Worm (Caenorhabditis elegans) whole organism, late embryonic: ENCODE measurements around the gene nft-1.
"Not testable (repeated sequence)": the region's sequence is repeated elsewhere in the genome, so short reads cannot be mapped to it uniquely, and the experiment has no call there.

ENCODE experiments used
- C08G9.2 ChIP-seq: sonication (generic microtip); optimal IDR thresholded peaks from 2 replicates; lab custom pipeline; 2016; ENCODE audit warnings: mild to moderate bottlenecking, missing genetic modification characterization, moderate library complexity, missing compliant biosample characterization
- K09A11.1 ChIP-seq: sonication (generic microtip); optimal IDR thresholded peaks from 2 replicates; lab custom pipeline; 2017; ENCODE audit warnings: antibody characterized with exemption, mild to moderate bottlenecking, missing genetic modification characterization, missing compliant biosample characterization; ENCODE audit not compliant: insufficient read depth
- Y22D7AL.16 ChIP-seq: sonication (generic microtip); optimal IDR thresholded peaks from 2 replicates; lab custom pipeline; 2016; ENCODE audit warnings: missing genetic modification characterization, missing compliant biosample characterization
- ceh-18 ChIP-seq: sonication (generic microtip); optimal IDR thresholded peaks from 2 replicates; lab custom pipeline; 2016; ENCODE audit warnings: missing genetic modification characterization, missing compliant biosample characterization
- ceh-2 ChIP-seq: sonication (generic microtip); optimal IDR thresholded peaks from 2 replicates; lab custom pipeline; 2016; ENCODE audit warnings: missing genotype, missing genetic modification characterization, missing compliant biosample characterization
- ceh-22 ChIP-seq: sonication (generic microtip); optimal IDR thresholded peaks from 2 replicates; lab custom pipeline; 2017; ENCODE audit warnings: missing biosample characterization, missing genetic modification characterization
- ceh-24 ChIP-seq: sonication (generic microtip); optimal IDR thresholded peaks from 2 replicates; lab custom pipeline; 2016; ENCODE audit warnings: mild to moderate bottlenecking, missing genetic modification characterization, missing compliant biosample characterization
- ceh-48 ChIP-seq: sonication (generic microtip); optimal IDR thresholded peaks from 2 replicates; lab custom pipeline; 2016; ENCODE audit warnings: missing genetic modification characterization, inconsistent platforms, missing compliant biosample characterization
- ceh-6 ChIP-seq: fragments of 200-800 bp; sonication (Bioruptor generic); optimal IDR thresholded peaks from 2 replicates; lab custom pipeline; 2018; ENCODE audit warnings: mild to moderate bottlenecking, missing genetic modification characterization, missing compliant biosample characterization
- dmd-4 ChIP-seq: sonication (generic microtip); optimal IDR thresholded peaks from 2 replicates; lab custom pipeline; 2016; ENCODE audit warnings: borderline replicate concordance, missing genetic modification characterization, missing compliant biosample characterization
- elt-2 ChIP-seq: sonication (generic microtip); optimal IDR thresholded peaks from 2 replicates; lab custom pipeline; 2016; ENCODE audit warnings: missing genetic modification reagents, missing genetic modification characterization, missing compliant biosample characterization
- elt-4 ChIP-seq: sonication (generic microtip); optimal IDR thresholded peaks from 2 replicates; lab custom pipeline; 2016; ENCODE audit warnings: missing genetic modification characterization, missing compliant biosample characterization
- ets-4 ChIP-seq: sonication (generic microtip); optimal IDR thresholded peaks from 2 replicates; lab custom pipeline; 2016; ENCODE audit warnings: missing genetic modification characterization, missing compliant biosample characterization
- fax-1 ChIP-seq: sonication (generic microtip); optimal IDR thresholded peaks from 2 replicates; lab custom pipeline; 2016; ENCODE audit warnings: missing genotype, missing genetic modification characterization, missing compliant biosample characterization
- fkh-10 ChIP-seq: fragments of 150-350 bp; optimal IDR thresholded peaks from 2 replicates; lab custom pipeline; 2014; ENCODE audit warnings: missing biosample characterization, missing genetic modification reagents, missing genetic modification characterization
- hlh-13 ChIP-seq: fragments of 200-800 bp; sonication (Bioruptor generic); optimal IDR thresholded peaks from 2 replicates; lab custom pipeline; 2018; ENCODE audit warnings: mild to moderate bottlenecking, missing genetic modification characterization, missing compliant biosample characterization
- hlh-8 ChIP-seq: sonication (generic microtip); optimal IDR thresholded peaks from 2 replicates; lab custom pipeline; 2016; ENCODE audit warnings: missing genotype, missing genetic modification characterization, missing compliant biosample characterization
- lim-6 ChIP-seq: sonication (generic microtip); optimal IDR thresholded peaks from 2 replicates; lab custom pipeline; 2016; ENCODE audit warnings: missing genetic modification characterization, missing compliant biosample characterization
- lin-11 ChIP-seq: fragments of 200-800 bp; sonication (Bioruptor generic); optimal IDR thresholded peaks from 2 replicates; lab custom pipeline; 2018; ENCODE audit warnings: mild to moderate bottlenecking, missing genetic modification characterization, missing compliant biosample characterization
- npax-4 ChIP-seq: sonication (generic microtip); optimal IDR thresholded peaks from 2 replicates; lab custom pipeline; 2016; ENCODE audit warnings: missing genetic modification characterization, missing compliant biosample characterization
- odd-2 ChIP-seq: sonication (generic microtip); optimal IDR thresholded peaks from 2 replicates; lab custom pipeline; 2017; ENCODE audit warnings: antibody characterized with exemption, mild to moderate bottlenecking, missing genetic modification characterization, missing compliant biosample characterization
- pag-3 ChIP-seq: sonication (generic microtip); optimal IDR thresholded peaks from 2 replicates; lab custom pipeline; 2016; ENCODE audit warnings: missing compliant biosample characterization, missing genetic modification characterization, borderline replicate concordance
- pat-9 ChIP-seq: fragments of 200-800 bp; sonication (Bioruptor generic); optimal IDR thresholded peaks from 2 replicates; lab custom pipeline; 2018; ENCODE audit warnings: mild to moderate bottlenecking, missing genetic modification characterization, moderate library complexity, missing compliant biosample characterization
- ref-2 ChIP-seq: sonication (generic microtip); optimal IDR thresholded peaks from 2 replicates; lab custom pipeline; 2016; ENCODE audit warnings: missing genetic modification characterization, missing compliant biosample characterization
- sdc-2 ChIP-seq: sonication (generic microtip); optimal IDR thresholded peaks from 2 replicates; lab custom pipeline; 2016; ENCODE audit warnings: missing genotype, missing genetic modification characterization, missing compliant biosample characterization
- ttx-3 ChIP-seq: sonication (generic microtip); optimal IDR thresholded peaks from 2 replicates; lab custom pipeline; 2016; ENCODE audit warnings: missing genetic modification reagents, missing genetic modification characterization, missing compliant biosample characterization
- unc-3 ChIP-seq, 2 experiments: fragments of 200-800 bp in 1 of 2; sonication (Bioruptor generic) in 1 of 2; sonication (generic microtip) in 1 of 2; conservative IDR thresholded peaks in 1 of 2; optimal IDR thresholded peaks in 1 of 2; 2 replicates each; pipeline versions ENCODE4 v1.3.6 to Lab custom; 2016 to 2022; ENCODE audit warnings: missing compliant biosample characterization in 2 of 2, missing genetic modification characterization in 2 of 2, missing genetic modification reagents in 1 of 2
- unc-42 ChIP-seq: sonication (generic microtip); optimal IDR thresholded peaks from 2 replicates; lab custom pipeline; 2016; ENCODE audit warnings: missing genotype, missing genetic modification characterization, missing compliant biosample characterization
- unc-86 ChIP-seq: sonication (generic microtip); optimal IDR thresholded peaks from 2 replicates; lab custom pipeline; 2016; ENCODE audit warnings: missing genetic modification characterization, missing compliant biosample characterization
- ztf-16 ChIP-seq: sonication (generic microtip); optimal IDR thresholded peaks from 2 replicates; lab custom pipeline; 2017; ENCODE audit warnings: missing genetic modification characterization, missing compliant biosample characterization

The nft-1 gene

ce11 chrIII:11923586-11923985, at the start of gene nft-1:
nft-1 (plus strand) TSS chrIII:11923886.
- TF ChIP-seq K09A11.1 (tag; lab: Kevin White, UChicago), result no peak
- no peak for TF ChIP-seq unc-3 (GFP tag; conservative IDR thresholded peaks at IDR 0.05; lab: Robert Waterston, UW)
- no peak for TF ChIP-seq unc-3 (tag; optimal IDR thresholded peaks at IDR 0.05; lab: Kevin White, UChicago)
- TF ChIP-seq lim-6 (tag; lab: Kevin White, UChicago), result no peak
- no peak for TF ChIP-seq unc-86 (tag; lab: Kevin White, UChicago)
- TF ChIP-seq hlh-8 (tag; lab: Kevin White, UChicago), result no peak
- TF ChIP-seq ttx-3 (tag; lab: Kevin White, UChicago), result no peak
- no peak for TF ChIP-seq pat-9

ce11 chrIII:11874242-11874641, 49.4 kb upstream of the nft-1 start:
- TF ChIP-seq npax-4 (tag; lab: Kevin White, UChicago), result no peak
- TF ChIP-seq hlh-13, result no peak
- TF ChIP-seq, all 69 proteins: peak for 0

DNA sequence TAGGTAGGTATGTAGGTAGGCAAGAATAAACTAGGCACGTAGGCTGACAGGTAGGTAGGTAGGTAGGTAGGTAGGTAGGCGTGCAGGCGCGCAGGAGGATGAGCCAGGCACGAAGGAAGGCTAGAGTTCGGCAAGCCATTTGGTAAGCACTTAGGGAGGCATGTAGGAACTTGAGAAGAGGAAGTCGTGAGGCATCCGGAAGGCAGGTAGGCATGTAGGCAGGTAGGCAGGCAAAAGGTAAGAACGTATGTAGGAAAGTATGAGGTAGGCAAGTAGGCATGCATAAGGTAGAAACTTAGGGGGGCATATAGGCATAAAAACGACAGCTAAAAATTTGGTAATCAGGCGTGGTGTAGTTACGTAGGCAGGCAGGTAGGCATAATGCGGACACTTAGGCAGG, 47.6 kb upstream of the nft-1 start:
- TF ChIP-seq ceh-18 (tag; lab: Kevin White, UChicago), result no peak
- peak; percentile 32 for TF ChIP-seq elt-4

DNA sequence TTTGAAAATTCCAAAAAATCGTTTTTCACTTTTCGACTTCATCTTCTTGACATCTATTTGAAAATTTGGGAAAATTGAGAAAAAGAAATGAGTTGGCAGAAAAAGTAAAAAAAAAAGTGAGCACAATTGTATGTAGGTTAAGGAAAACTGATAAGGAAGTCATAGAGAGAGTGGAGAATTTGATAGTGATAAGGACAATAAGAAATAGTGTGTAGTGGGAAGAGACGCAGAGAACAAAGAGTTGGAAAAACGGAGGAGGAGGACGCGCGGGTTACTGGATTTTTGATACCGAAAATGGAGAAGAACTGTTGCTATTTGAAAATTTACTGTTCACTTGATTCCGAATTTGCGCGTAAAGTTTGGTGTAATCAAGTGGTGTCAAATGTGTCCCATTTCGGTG, 44.9 kb upstream of the nft-1 start, which contains the start of gene Y56A3A.6:
Y56A3A.6 (minus strand) TSS at position 53 of the 400 bp plus-strand sequence.
- no peak for TF ChIP-seq lin-11 (tag; lab: Kevin White, UChicago)
- no peak for TF ChIP-seq unc-86 (tag; lab: Kevin White, UChicago)
- no peak for TF ChIP-seq fax-1 (tag; lab: Kevin White, UChicago)
- no peak for TF ChIP-seq odd-2 (tag; lab: Kevin White, UChicago)
- peak; percentile 79 for TF ChIP-seq elt-2 (tag; lab: Kevin White, UChicago)
- no peak for TF ChIP-seq ztf-16 (tag; lab: Kevin White, UChicago)

- TF ChIP-seq C08G9.2, result no peak
- TF ChIP-seq elt-2 (tag; lab: Kevin White, UChicago), result peak; percentile 42
- TF ChIP-seq fax-1 (tag; lab: Kevin White, UChicago), result no peak
- TF ChIP-seq ceh-24, result no peak
- TF ChIP-seq ceh-6 (GFP tag; lab: Kevin White, UChicago), result no peak
- TF ChIP-seq, all 69 proteins: peak for 1
These were observed 42.1 kb upstream of the nft-1 start for ce11 chrIII:11881549-11881948.

ce11 chrIII:11883694-11884093, 40.0 kb upstream of the nft-1 start, which contains the start of gene fbxb-22:
fbxb-22 (minus strand) TSS chrIII:11883754.
- TF ChIP-seq ceh-2, lin-11, elt-2 (tag; lab: Kevin White, UChicago): not testable (repeated sequence)

DNA sequence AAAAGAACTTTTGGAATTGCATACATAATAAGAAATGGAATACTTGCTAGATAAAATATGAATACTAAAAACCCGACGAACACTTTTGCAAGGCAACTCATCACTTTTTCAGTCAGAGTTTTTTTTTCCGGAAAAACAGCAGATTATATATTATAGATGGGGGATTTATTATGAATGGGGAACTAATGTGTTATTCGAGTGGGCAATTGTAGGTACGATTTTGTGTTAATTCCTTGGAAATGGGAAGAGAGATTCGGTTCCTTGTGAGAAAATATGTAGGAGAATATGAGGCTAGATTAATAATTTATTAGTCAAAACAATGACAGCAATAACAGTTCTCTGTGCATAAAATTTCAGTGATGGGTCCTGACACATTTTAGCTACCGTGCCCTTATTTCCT, 32.4 kb upstream of the nft-1 start, which contains the start of gene faah-5:
faah-5 (minus strand) TSS at position 101 of the 400 bp plus-strand sequence.
- no peak for TF ChIP-seq sdc-2 (tag; lab: Kevin White, UChicago)
- TF ChIP-seq ets-4 (tag; lab: Kevin White, UChicago), result no peak
- no peak for TF ChIP-seq fkh-10
- no peak for TF ChIP-seq pag-3 (tag; lab: Kevin White, UChicago)

- TF ChIP-seq Y22D7AL.16 (tag; lab: Kevin White, UChicago), result no peak
- TF ChIP-seq ttx-3 (tag; lab: Kevin White, UChicago), result no peak
- no peak for TF ChIP-seq pag-3 (tag; lab: Kevin White, UChicago)
- no peak for TF ChIP-seq ceh-22 (tag; lab: Kevin White, UChicago)
- no peak for TF ChIP-seq unc-42 (tag; lab: Kevin White, UChicago)
- TF ChIP-seq hlh-8 (tag; lab: Kevin White, UChicago), result no peak
- no peak for TF ChIP-seq unc-86 (tag; lab: Kevin White, UChicago)
- no peak for TF ChIP-seq ceh-48
- no peak for TF ChIP-seq hlh-13
- no peak for TF ChIP-seq dmd-4
- no peak for TF ChIP-seq ref-2 (tag; lab: Kevin White, UChicago)
These were observed 30.7 kb upstream of the nft-1 start, which contains the start of gene Y56A3A.41 for ce11 chrIII:11892939-11893338. Y56A3A.41 (minus strand) TSS chrIII:11893039.
